Worm (Caenorhabditis elegans) whole organism, midembryonic: ENCODE measurements around the gene srh-177.

Experiments used
- T22C8.4 ChIP-seq: fragments of 200-800 bp; sonication (Bioruptor generic); IDR thresholded peaks from 2 replicates; pipeline ENCODE4 v1.3.6; 2022; ENCODE audit warnings: missing genetic modification characterization, missing compliant biosample characterization
- cog-1 ChIP-seq: sonication (generic microtip); optimal IDR thresholded peaks from 2 replicates; lab custom pipeline; 2016; ENCODE audit warnings: missing genetic modification characterization, missing compliant biosample characterization
- flt-1 ChIP-seq: fragments of 200-800 bp; sonication (Bioruptor generic); IDR thresholded peaks from 2 replicates; pipeline ENCODE4 v1.3.6; 2022; ENCODE audit warnings: missing genetic modification characterization, missing compliant biosample characterization
- klf-2 ChIP-seq: fragments of 200-800 bp; sonication (Bioruptor generic); conservative IDR thresholded peaks from 2 replicates; pipeline ENCODE4 v1.3.6; 2022; ENCODE audit warnings: missing genetic modification reagents, missing genetic modification characterization, missing compliant biosample characterization
- med-1 ChIP-seq: sonication (generic microtip); optimal IDR thresholded peaks from 2 replicates; lab custom pipeline; 2017; ENCODE audit warnings: missing genetic modification characterization, mild to moderate bottlenecking, missing compliant biosample characterization, antibody characterized with exemption, missing genetic modification reagents; ENCODE audit not compliant: insufficient read depth
- ref-1 ChIP-seq: fragments of 200-800 bp; sonication (Bioruptor generic); conservative IDR thresholded peaks from 2 replicates; pipeline ENCODE4 v1.3.6; 2022; ENCODE audit warnings: missing genetic modification reagents, missing genetic modification characterization, missing compliant biosample characterization
- tab-1 ChIP-seq: fragments of 200-800 bp; sonication (Bioruptor generic); IDR thresholded peaks from 2 replicates; pipeline ENCODE4 v1.3.6; 2022; ENCODE audit warnings: missing genetic modification characterization, missing compliant biosample characterization
- ztf-23 ChIP-seq: fragments of 200-800 bp; sonication (Bioruptor generic); IDR thresholded peaks from 2 replicates; pipeline ENCODE4 v1.3.6; 2022; ENCODE audit warnings: missing genetic modification reagents, missing genetic modification characterization, missing compliant biosample characterization
- ztf-29 ChIP-seq: fragments of 200-800 bp; sonication (Bioruptor generic); IDR thresholded peaks from 2 replicates; pipeline ENCODE4 v1.3.6; 2022; ENCODE audit warnings: missing genetic modification reagents, missing genetic modification characterization, missing compliant biosample characterization

The srh-177 gene

DNA sequence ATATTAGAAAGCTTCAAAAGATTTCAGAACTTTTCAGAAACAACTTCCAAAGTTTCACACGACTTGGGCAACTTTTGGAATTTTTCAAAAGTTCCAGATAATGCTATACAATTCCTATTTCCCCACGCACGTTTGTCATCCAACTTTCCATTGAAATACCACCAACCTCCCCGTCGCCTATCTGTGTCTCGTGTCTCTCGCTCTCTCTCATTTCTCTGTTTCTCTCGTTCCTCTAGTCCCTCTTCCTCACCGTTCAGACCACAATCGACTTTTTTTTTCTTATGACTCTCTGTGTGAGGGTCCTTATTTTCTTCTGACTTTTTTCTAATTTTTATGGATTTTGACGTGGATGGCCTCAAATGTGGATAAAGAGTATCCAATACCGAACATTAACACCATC lies 11.3 kb upstream of the srh-177 start, which contains the start of gene K02E2.6:
Gene K02E2.6 (plus strand): TSS at position 242 of the 400 bp plus-strand sequence.
- TF ChIP-seq ref-1 (GFP tag; lab: Robert Waterston, UW) (no peak), med-1 (GFP tag; lab: Kevin White, UChicago) (no peak), ztf-23 (GFP tag; lab: Robert Waterston, UW) (no peak), klf-2 (GFP tag; lab: Robert Waterston, UW) (no peak), flt-1 (GFP tag; lab: Robert Waterston, UW) (no peak), T22C8.4 (GFP tag; lab: Robert Waterston, UW) (no peak), cog-1 (no peak), tab-1 (GFP tag; lab: Robert Waterston, UW) (no peak), ztf-29 (GFP tag; lab: Robert Waterston, UW) (no peak)

DNA sequence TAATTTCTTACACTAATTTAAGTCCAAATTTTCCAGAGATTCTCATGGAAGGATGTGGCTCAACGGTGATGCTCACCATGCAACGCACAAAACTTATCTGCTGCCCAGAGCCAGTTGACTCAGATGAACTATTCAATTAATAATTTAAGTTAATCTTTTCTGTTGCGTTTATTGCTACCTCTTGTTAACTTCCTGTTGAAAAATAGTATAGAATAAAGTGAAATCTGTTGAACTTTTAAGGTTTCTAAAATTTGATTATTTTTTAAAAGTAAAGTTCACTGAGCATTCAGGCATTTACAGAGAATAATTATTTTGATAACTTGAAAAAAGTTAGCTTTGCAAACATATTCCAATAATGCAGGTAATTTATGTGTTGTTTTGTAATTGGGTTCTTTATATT lies 7.0 kb upstream of the srh-177 start:
- TF ChIP-seq ztf-23 (GFP tag; lab: Robert Waterston, UW) (no peak), ref-1 (GFP tag; lab: Robert Waterston, UW) (no peak), ztf-29 (GFP tag; lab: Robert Waterston, UW) (no peak), flt-1 (GFP tag; lab: Robert Waterston, UW) (no peak), med-1 (GFP tag; lab: Kevin White, UChicago) (no peak), T22C8.4 (GFP tag; lab: Robert Waterston, UW) (no peak), cog-1 (no peak), tab-1 (GFP tag; lab: Robert Waterston, UW) (no peak), klf-2 (GFP tag; lab: Robert Waterston, UW) (no peak)

DNA sequence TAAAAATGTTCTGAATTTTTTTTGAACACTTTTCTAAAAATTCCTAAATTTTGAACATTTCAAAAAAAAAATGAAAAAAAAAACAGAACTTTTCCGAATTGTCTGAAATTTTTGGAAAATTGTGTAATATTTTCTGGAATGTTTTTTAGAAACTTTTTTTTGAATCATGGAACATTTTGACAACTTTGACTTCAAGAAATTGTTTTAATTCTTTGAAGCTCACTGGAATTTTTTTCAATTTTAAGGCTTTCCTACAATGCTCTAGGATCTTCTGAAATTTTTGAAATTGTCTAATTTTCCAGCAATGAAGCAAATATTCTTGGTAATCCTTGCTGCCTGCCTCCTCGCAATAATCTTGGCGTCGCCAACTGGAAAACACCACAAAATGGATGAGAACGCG lies 6.2 kb upstream of the srh-177 start, which contains the start of gene ins-35:
Gene ins-35 (plus strand): TSS at position 301 of the 400 bp plus-strand sequence.
- TF ChIP-seq tab-1 (GFP tag; lab: Robert Waterston, UW) (no peak), klf-2 (GFP tag; lab: Robert Waterston, UW) (no peak), ref-1 (GFP tag; lab: Robert Waterston, UW) (no peak), flt-1 (GFP tag; lab: Robert Waterston, UW) (no peak), ztf-29 (GFP tag; lab: Robert Waterston, UW) (no peak), ztf-23 (GFP tag; lab: Robert Waterston, UW) (no peak), cog-1 (no peak), T22C8.4 (GFP tag; lab: Robert Waterston, UW) (no peak), med-1 (GFP tag; lab: Kevin White, UChicago) (no peak)

DNA sequence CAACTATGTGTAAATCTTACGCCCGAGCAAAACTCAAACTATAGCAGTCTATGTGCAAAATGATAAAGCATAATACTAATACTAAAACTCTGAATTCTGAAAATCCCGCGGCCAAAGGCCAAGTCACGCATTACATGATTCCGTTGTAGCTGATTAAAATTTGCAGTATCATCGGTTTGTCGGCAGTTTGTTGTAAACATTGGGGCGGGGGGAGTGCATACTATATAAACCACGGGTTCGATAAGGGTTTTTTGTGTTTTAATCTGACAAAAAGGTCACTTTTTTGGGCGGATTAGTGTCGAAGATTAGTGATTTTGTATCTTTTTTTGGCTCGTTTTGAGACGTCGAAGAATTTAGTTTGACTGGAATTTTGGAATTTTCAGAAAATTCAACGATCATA lies 5.4 kb upstream of the srh-177 start:
- TF ChIP-seq flt-1 (GFP tag; lab: Robert Waterston, UW) (no peak), ref-1 (GFP tag; lab: Robert Waterston, UW) (no peak), T22C8.4 (GFP tag; lab: Robert Waterston, UW) (no peak)

DNA sequence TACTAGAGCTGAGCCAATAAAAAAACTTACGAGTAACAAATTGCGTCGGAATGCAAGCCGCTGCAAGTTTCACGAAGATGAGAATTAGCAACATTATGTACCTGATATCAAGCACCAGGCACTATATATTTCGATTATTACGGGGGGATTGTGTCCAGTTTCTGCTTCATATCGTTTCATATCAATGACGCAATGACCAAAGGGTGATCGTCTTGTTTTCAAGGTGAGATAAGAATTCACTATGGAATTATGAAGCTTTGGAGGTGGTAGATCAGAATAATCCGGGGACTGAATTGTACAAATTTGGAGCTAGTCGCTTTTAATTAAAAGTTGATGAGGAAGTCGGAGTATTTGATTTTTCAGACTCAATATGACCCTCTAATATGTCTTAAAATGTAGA lies 2.2 kb downstream of the srh-177 start, which contains the start of gene K02E2.8:
Gene K02E2.8 (minus strand): TSS at position 101 of the 400 bp plus-strand sequence.
- TF ChIP-seq med-1 (GFP tag; lab: Kevin White, UChicago) (no peak), tab-1 (GFP tag; lab: Robert Waterston, UW) (no peak), cog-1 (no peak)

DNA sequence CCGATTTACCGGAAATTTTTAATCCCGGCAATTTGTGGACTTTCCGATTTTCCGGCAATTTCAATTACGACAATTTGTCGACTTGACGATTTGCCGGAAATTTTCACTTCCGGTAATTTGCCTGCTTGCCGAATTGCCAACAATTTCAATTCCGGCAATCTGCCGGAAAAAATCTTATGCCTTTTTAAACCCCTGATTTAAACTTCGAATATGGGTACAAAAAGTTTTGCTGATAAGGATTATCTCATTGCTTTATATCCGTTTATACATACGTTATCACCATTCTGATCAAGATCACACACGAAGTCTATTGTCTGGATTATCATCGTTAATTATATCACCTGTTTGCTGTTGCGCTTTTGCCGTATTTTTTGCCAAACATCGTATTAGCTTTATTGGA lies 12.6 kb downstream of the srh-177 start, which contains the start of gene grd-11:
Gene grd-11 (plus strand): TSS at position 301 of the 400 bp plus-strand sequence.
- TF ChIP-seq T22C8.4 (GFP tag; lab: Robert Waterston, UW) = no peak
- TF ChIP-seq tab-1 (GFP tag; lab: Robert Waterston, UW) = no peak
- TF ChIP-seq ref-1 (GFP tag; lab: Robert Waterston, UW) = no peak
- no peak for TF ChIP-seq cog-1
- TF ChIP-seq ztf-23 (GFP tag; lab: Robert Waterston, UW) = no peak
- no peak for TF ChIP-seq klf-2 (GFP tag; lab: Robert Waterston, UW)
- no peak for TF ChIP-seq med-1 (GFP tag; lab: Kevin White, UChicago)
- no peak for TF ChIP-seq ztf-29 (GFP tag; lab: Robert Waterston, UW)
- TF ChIP-seq flt-1 (GFP tag; lab: Robert Waterston, UW) = no peak

DNA sequence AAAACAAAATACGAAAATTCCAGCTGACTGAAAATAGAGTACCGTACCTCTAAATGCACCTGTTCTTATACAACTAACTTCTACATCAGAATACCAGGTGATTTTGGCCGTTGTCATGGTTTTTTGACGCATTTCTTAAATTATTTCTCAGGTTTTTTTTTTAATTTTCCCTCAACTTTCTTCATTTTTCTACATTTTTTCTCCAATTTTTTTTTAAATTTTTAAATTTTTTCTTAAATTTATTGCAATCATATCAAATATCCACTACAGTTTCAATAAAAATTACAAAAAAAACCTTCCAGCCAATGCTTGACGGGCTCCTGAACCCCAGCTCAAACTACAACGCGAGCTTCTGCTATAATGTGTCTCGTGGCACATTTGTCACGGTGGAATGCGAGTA lies 17.9 kb downstream of the srh-177 start, which contains the start of gene K02E2.1:
Gene K02E2.1 (plus strand): TSS at position 301 of the 400 bp plus-strand sequence.
- TF ChIP-seq ref-1 (GFP tag; lab: Robert Waterston, UW) (no peak), ztf-29 (GFP tag; lab: Robert Waterston, UW) (no peak), T22C8.4 (GFP tag; lab: Robert Waterston, UW) (no peak), ztf-23 (GFP tag; lab: Robert Waterston, UW) (no peak), cog-1 (no peak), med-1 (GFP tag; lab: Kevin White, UChicago) (no peak), flt-1 (GFP tag; lab: Robert Waterston, UW) (no peak), klf-2 (GFP tag; lab: Robert Waterston, UW) (no peak), tab-1 (GFP tag; lab: Robert Waterston, UW) (no peak)

DNA sequence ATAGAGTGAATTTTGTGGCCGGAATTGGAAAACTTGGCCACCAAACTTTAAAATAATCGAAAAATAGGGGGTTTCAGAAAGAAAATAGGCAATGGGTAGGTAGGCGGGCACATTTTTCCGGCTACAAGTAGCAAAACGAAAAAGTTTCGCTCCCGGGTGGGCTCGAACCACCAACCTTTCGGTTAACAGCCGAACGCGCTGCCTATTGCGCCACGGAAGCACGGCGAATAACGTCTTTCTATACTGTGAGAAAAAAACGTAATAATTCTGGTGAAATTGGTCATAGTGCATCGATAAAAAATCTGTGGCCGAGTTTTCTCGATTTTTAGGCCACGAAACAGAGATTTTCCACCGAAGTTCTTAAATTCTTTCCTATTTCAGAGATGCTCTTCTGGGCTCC lies 18.7 kb downstream of the srh-177 start:
- TF ChIP-seq flt-1 (GFP tag; lab: Robert Waterston, UW) (no peak), T22C8.4 (GFP tag; lab: Robert Waterston, UW) (no peak), cog-1 (no peak), tab-1 (GFP tag; lab: Robert Waterston, UW) (no peak), ztf-29 (GFP tag; lab: Robert Waterston, UW) (no peak), ztf-23 (GFP tag; lab: Robert Waterston, UW) (no peak), klf-2 (GFP tag; lab: Robert Waterston, UW) (no peak), ref-1 (GFP tag; lab: Robert Waterston, UW) (no peak)

DNA sequence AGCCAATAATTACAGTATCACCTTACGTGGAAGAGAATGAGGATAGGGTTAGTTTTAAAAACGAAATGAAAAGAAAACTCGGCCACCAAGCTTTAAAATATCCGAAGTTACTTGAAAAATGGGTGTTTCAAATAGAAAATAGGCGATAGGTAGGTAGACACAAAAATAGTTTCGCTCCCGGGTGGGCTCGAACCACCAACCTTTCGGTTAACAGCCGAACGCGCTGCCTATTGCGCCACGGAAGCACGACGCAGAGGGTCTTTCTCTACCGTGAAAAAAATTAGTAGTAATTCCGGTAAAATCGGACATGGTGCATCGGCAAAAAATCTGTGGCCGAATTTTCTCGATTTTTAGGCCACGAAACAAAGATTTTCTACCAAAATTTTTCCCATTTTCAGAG lies 21.4 kb downstream of the srh-177 start:
- TF ChIP-seq tab-1 (GFP tag; lab: Robert Waterston, UW) = no peak
- no peak for TF ChIP-seq ref-1 (GFP tag; lab: Robert Waterston, UW)

DNA sequence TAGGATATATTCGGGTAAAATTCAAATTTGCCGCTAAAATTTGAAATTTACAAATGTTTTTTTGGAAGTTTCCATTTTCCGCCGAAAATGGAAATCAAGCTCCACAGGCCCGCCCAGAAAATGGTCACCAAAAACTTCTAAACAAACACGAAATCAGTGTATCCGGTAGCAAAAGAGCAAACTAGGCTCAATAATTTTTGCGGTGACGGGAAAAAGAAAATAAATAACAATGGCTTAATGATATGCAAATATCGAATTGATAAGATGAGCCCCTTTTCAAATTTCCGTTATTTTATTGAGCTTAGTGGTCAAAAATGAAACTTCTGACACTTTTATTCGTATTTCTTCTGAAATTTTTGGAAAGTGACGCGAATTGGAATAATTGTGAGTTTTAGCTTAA lies 24.2 kb downstream of the srh-177 start, which contains the start of gene Y38H6A.3:
Gene Y38H6A.3 (plus strand): TSS at position 301 of the 400 bp plus-strand sequence.
- TF ChIP-seq flt-1 (GFP tag; lab: Robert Waterston, UW) (no peak), cog-1 (no peak), tab-1 (GFP tag; lab: Robert Waterston, UW) (no peak), klf-2 (GFP tag; lab: Robert Waterston, UW) (no peak), ref-1 (GFP tag; lab: Robert Waterston, UW) (no peak), ztf-23 (GFP tag; lab: Robert Waterston, UW) (no peak), ztf-29 (GFP tag; lab: Robert Waterston, UW) (no peak), T22C8.4 (GFP tag; lab: Robert Waterston, UW) (no peak), med-1 (GFP tag; lab: Kevin White, UChicago) (no peak)
